Fruit fly (Drosophila melanogaster): Measurements from ENCODE around the gene DIP-epsilon.

The DIP-epsilon gene

DNA sequence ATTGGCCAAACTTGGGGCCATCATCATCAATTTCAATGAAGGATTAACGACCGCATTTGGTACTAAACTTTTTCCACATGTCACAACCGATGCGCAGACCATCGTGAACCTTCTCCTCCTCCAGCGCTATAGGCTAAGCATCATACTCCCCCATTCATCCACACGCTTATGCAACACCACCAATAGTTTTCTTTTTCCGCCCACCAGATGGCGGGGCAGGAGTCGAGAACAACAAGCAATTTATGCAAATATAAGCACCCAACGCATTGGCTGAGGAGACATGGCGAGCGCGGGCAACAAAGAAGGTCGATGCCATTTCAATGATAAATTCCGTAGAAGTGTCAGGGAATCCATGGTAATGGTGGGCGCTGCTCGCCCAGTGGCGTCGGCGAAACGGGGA is 19.7 kb downstream of the DIP-epsilon start:
- no peak for TF ChIP-seq CG17801 (GFP tag; optimal IDR thresholded peaks at IDR 0.05; ENCODE audit: partially characterized antibody)

DNA sequence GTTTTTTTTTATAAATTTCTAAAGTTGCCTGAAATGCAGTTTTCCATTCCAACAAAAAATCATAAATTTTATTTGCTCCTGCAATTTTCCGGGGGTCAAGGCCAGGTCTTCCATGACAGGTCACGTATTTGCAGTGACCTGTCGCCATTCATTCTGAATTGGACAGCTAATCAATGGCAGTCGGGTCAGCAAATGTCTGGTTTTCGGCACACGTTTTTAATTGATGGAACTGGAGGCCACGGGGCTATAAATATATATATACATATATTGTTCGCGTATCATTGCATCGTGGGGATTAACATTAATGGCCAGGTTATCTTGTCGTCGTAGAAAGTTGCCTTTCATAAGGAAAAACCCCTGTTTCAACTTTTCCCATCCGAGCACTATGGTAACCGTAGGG is 24.1 kb downstream of the DIP-epsilon start:
- no peak for TF ChIP-seq CG17801 (GFP tag; optimal IDR thresholded peaks at IDR 0.05; ENCODE audit: partially characterized antibody)

DNA sequence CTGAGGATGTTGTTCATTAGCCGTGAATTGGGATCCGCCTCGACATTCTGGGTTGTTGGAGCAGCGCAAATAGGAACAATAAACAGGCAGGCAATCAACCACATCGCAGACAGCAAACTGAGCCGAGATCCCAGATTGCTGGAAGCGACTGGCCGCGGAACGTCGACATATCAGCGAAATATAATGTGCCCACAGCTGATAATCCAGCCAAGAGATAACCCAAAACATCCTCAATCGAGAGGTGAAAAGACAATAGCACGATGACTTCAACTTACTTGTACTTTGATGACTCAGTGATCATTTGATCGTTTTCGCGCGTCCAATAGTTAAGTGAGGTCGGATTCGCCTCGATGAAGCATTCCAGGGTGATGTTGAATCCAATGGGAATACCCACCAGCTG is 25.7 kb downstream of the DIP-epsilon start, which contains the start of gene Nepl6:
Gene Nepl6, minus strand, starts transcription at position 104 of the 400 bp plus-strand sequence.
- TF ChIP-seq CG17801 (GFP tag; optimal IDR thresholded peaks at IDR 0.05; ENCODE audit: partially characterized antibody): no peak

DNA sequence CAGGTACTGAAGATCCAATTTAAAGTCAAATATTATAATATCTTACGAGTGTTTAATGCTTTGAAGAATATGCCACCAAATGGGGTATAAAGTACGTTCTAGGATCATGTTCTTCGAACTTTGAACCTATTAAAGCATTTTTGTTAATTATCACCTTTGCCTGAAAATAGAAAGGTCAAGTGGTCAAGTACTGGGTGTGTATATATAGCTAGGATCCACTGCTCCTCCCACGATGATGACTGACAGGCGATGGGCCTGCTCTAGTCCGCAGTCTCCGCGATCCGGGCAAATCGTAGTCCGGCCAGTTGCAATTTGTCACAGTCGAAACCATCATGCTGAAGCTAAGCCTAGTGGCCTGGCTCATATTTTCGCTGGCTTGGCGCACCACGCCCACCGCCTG is 30.2 kb downstream of the DIP-epsilon start, which contains the start of gene Nepl5:
Gene Nepl5, plus strand, starts transcription at position 301 of the 400 bp plus-strand sequence.
- TF ChIP-seq CG17801 (GFP tag; optimal IDR thresholded peaks at IDR 0.05; ENCODE audit: partially characterized antibody): no peak

DNA sequence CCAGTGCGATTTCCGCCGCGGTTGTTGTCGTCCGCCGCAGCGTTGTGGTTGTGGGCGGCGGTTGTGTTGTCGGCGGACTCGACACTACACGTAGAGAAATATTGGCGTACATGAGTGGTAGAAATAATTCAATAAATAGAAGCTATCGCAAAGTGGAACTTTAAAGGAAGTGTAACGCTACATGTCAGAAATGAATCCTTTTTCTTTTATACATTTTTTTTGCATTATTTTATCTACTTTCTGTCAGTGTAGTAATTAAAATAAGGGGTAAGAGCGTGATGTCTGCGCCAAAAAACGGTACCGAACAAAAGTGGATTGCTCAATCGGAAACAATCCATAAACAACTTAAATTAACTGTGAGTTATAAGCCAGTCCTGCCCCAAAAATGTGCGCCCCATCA is 31.9 kb downstream of the DIP-epsilon start:
- TF ChIP-seq CG17801 (GFP tag; optimal IDR thresholded peaks at IDR 0.05; ENCODE audit: partially characterized antibody): no peak

DNA sequence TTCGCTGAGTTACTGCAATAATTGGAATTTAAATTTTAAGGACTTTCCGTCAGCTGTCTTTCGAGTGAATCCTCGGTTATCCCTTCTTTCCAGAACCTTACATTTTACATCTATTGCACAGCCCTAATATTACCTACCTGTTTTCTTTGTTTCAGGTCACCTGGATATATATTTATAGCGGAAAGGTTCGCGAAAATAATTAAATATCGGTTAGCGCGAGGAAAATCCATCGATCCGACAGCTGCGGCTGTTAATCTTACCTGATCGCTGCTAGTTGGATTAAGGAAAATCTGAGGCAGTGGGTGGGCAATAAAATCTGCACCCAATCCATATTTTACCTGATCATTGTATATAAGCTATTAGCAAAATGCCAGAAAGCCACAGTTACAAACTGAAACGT is 38.0 kb downstream of the DIP-epsilon start:
- no peak for TF ChIP-seq CG17801 (GFP tag; optimal IDR thresholded peaks at IDR 0.05; ENCODE audit: partially characterized antibody)

DNA sequence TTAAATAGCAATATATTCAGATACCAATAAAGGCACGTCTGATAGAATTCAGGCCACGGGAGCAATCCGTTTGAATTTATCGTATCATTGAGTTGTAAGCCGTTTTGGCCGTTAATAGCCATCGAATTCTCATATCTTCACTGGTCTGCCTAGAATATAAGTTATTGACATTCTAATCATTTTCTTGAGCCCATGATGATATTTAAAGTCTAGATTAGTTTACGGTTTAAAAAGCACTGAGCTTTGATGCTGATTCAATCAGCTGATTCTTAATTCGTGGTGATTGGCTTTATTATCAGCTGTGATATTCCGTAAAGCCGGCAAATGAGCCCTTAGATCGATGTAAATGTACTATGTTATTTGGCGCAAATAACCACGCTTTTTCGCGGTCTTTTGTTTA is 39.0 kb downstream of the DIP-epsilon start, which contains the start of gene slam:
Gene slam, plus strand, starts transcription at position 301 of the 400 bp plus-strand sequence.
- TF ChIP-seq CG17801 (GFP tag; optimal IDR thresholded peaks at IDR 0.05; ENCODE audit: partially characterized antibody): no peak

DNA sequence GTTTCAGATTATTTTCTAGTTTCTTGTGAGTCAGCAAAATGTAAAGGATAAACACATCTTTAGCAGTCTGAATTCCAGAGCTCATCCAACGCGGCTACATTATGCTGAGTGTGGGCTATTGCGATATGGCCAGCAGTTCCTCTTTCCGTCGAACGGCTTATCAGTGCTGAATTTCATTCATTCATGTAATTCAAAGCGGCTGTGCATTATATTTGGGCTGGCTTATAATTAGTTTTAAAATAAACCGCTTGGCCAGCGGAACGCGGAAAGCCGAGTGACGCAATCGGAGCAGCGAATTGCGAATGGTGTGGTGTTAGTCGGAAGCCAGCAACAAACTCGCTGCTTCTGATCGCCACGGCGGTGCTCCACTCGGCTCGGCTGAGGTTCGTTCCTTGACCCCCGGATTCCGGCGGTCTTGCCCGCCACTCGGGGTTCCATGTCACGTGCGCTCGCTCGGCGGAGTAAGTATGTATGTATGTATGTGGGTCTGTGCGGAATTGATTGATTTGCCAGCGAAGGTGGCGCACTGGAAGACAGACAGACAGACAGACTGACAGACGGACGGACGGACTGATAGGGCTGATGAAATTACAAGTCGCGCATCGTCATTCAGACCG is 40.0 kb downstream of the DIP-epsilon start:
- no peak for TF ChIP-seq CG17801 (GFP tag; optimal IDR thresholded peaks at IDR 0.05; ENCODE audit: partially characterized antibody)

DNA sequence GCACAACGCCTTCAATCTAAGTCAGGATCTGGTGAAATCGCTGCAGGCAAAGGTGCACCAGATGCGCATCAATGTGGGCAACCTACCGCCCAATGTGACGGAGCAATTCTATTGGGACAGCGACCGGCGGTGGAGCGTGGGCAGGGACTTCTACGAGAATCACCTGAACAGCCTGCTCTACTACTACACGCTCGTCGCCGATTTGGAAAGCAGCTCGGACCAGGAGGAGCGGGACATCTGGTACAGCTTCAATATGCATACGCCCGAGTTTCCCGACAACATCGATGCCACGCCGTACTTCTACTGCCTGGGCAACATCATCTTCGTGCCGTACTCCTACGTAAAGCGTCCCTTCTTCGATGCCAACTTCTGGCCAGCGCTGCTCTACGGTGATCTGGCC is 41.8 kb downstream of the DIP-epsilon start:
- no peak for TF ChIP-seq CG17801 (GFP tag; optimal IDR thresholded peaks at IDR 0.05; ENCODE audit: partially characterized antibody)

DNA sequence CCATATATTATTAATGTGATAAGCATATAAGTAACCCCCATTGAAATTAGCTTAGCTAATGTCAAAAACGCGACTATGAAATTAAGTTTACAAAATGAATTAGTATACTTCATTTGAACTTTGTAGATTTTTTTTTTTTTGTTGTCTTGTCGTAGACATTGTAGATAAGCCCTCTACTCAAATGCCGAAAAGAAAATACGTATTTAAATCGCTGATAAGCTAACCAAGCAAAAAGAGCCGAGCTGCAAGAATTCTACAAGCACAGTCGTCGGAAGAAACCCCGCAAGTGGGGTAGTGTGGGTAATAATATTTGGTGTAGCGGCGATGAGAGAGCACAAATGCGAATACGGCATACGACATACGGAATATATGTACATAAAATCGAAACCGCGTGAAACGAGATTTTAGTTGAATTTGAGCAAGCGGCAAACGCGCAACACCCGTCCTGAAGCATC is 43.6 kb downstream of the DIP-epsilon start, which contains the start of gene Nepl4:
Gene Nepl4, plus strand, starts transcription at position 405 of the 455 bp plus-strand sequence.
- TF ChIP-seq CG17801 (GFP tag; optimal IDR thresholded peaks at IDR 0.05; ENCODE audit: partially characterized antibody): no peak

DNA sequence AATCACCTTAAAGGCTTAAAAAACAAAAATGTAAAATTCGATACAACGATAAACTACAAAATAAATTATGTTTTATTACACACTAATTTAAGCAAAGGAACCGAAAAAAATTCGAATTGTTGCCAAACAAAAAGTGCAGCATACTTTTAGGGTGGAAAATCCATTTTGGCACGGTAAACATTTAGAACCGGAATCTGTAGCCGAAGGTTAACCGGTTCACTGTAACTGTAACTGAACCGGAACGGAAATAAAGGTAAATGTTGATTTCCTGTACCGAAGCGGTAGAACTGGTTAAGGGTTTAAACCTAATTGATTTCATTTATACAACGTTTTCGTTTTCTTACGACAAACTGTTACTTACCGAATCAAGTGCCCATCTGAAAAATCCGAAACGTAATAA is 44.2 kb downstream of the DIP-epsilon start:
- no peak for TF ChIP-seq CG17801 (GFP tag; optimal IDR thresholded peaks at IDR 0.05; ENCODE audit: partially characterized antibody)

DNA sequence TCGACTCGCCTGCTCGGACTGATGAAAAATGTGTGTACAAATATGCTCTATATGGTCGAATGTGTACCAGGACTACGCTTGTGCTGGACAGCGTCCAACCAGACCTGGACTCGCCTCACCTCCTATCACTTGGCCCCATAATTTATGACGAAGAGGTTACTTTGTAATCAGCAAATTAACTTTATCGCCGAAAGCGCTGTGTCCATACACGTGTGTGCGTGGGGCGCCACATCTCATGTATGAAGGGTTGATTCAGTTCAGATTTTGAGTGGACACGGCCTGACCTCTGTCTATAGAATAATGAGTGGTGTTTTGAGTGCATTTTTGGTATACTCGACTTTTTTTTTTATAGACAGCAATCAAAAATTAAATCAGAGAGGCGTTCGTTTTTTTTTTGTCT is 51.1 kb downstream of the DIP-epsilon start:
- no peak for TF ChIP-seq CG17801 (GFP tag; optimal IDR thresholded peaks at IDR 0.05; ENCODE audit: partially characterized antibody)

DNA sequence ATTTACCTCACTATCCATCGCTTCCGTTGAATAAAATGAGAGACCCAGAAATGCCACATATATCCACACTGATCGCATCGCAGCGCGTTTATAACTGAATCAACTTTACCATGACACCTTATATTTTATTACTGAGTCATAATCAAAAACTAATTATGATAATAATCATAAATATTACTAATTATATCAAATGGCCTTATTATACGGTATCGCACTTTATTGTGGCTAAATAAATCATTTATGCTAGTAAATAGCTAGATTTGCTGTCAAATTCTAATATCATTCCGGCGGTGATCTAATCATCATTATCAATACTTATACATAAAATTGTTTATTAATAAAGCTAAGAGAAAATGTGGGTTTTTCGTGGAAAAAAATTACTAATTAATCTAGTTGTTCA is 52.9 kb downstream of the DIP-epsilon start, which contains the start of gene CG9500:
Gene CG9500, minus strand, starts transcription at position 101 of the 400 bp plus-strand sequence.
- TF ChIP-seq CG17801 (GFP tag; optimal IDR thresholded peaks at IDR 0.05; ENCODE audit: partially characterized antibody): no peak

DNA sequence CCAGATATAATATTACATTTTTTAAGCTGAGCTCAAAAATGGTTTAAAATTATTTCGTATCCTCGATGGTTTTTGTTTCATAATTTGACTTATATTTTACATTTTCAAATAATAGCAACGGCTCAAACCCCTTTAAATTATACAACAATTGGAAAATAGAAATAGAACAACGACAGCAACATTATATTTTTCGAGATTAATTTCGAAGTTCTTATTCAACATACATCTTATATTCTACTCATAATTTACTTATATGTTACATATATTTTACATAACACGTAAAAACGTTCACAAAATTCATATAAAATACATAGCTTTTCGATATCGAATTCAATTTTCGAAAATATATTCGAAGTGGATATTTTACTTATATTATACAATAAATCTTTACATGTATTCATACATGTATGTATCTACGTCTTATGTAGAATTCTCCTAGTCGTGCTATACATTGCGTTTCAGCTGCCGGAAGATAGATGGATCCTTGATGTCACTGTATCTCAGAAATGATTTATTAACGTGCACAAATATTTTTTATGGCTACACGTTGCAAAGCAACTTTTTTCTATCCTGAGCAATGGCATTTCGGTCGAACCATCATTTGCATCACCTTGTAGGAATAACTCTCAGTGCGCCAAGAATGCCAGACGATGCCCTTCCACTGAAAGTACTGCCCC is 54.3 kb downstream of the DIP-epsilon start:
- no peak for TF ChIP-seq CG17801 (GFP tag; optimal IDR thresholded peaks at IDR 0.05; ENCODE audit: partially characterized antibody)

DNA sequence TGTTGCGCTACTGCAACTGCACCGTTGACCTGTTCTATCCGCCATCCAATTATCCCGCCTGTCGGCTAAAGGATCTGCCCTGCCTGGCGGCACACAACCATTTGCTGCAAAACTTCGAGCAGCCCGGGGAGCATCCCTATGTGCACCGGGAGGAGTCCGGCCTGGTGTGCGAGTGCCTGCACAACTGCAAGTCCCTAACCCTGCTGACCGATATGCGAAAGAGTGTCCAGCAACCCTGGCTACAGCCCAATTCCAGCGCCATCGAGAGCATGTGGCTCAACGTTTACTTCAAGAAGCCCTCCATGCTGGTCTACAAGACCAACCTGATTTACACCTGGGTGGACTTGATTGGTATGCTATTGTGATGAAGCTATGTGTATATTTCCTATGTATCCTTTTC is 55.0 kb downstream of the DIP-epsilon start:
- no peak for TF ChIP-seq CG17801 (GFP tag; optimal IDR thresholded peaks at IDR 0.05; ENCODE audit: partially characterized antibody)

DNA sequence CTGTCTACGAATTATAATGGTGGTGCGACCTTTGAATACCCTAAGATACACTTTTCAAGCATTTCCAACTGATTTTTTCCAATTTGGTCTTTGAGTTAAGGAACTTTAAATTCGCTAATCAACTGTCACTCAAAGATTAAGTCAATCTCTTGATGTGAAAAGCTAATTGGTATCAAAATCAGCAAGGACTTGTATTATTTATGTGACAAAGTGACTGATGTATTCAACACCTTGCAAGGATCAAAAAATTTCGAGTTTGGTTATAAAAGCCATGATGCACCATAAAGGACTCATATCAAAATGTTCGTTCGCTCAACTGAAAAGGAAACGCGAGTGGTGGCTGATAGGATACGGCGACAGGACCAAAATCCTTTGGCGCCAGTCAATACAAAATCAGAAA is 56.5 kb downstream of the DIP-epsilon start, which contains the start of gene ppk14:
Gene ppk14, plus strand, starts transcription at position 301 of the 400 bp plus-strand sequence.
- no peak for TF ChIP-seq CG17801 (GFP tag; optimal IDR thresholded peaks at IDR 0.05; ENCODE audit: partially characterized antibody)
